Worm (Caenorhabditis elegans) whole organism, mixed stage, embryonic: ENCODE measurements around the gene str-118.

ENCODE experiments used
- M03D4.4 ChIP-seq: sonication (generic microtip); optimal IDR thresholded peaks from 2 replicates; lab custom pipeline; 2017; ENCODE audit warnings: mild to moderate bottlenecking, missing genetic modification characterization, missing compliant biosample characterization
- bed-3 ChIP-seq: fragments of 200-800 bp; sonication (Bioruptor generic); optimal IDR thresholded peaks from 3 replicates; lab custom pipeline; 2018; ENCODE audit warnings: mild to moderate bottlenecking, missing genetic modification characterization, moderate library complexity, missing compliant biosample characterization
- blmp-1 ChIP-seq: fragments of 150-350 bp; optimal IDR thresholded peaks from 2 replicates; lab custom pipeline; 2014; ENCODE audit warnings: missing biosample characterization, missing genetic modification characterization
- ceh-39 ChIP-seq: fragments of 150-350 bp; optimal IDR thresholded peaks from 2 replicates; lab custom pipeline; 2014; ENCODE audit warnings: missing biosample characterization, missing genetic modification characterization
- ceh-43 ChIP-seq: fragments of 200-800 bp; sonication (Bioruptor generic); optimal IDR thresholded peaks from 2 replicates; lab custom pipeline; 2018; ENCODE audit warnings: mild to moderate bottlenecking, missing genetic modification characterization, moderate library complexity, missing compliant biosample characterization
- ceh-83 ChIP-seq: fragments of 200-800 bp; sonication (Bioruptor generic); optimal IDR thresholded peaks from 2 replicates; lab custom pipeline; 2018; ENCODE audit warnings: mild to moderate bottlenecking, missing genetic modification characterization, missing compliant biosample characterization
- ces-1 ChIP-seq: fragments of 150-350 bp; optimal IDR thresholded peaks from 2 replicates; lab custom pipeline; 2014; ENCODE audit warnings: missing biosample characterization, missing genetic modification reagents, missing genetic modification characterization
- cnd-1 ChIP-seq: fragments of 200-800 bp; sonication (Bioruptor generic); optimal IDR thresholded peaks from 2 replicates; lab custom pipeline; 2018; ENCODE audit warnings: mild to moderate bottlenecking, missing genetic modification characterization, missing compliant biosample characterization
- drap-1 ChIP-seq: fragments of 200-800 bp; sonication (Bioruptor generic); optimal IDR thresholded peaks from 3 replicates; lab custom pipeline; 2018; ENCODE audit warnings: mild to moderate bottlenecking, missing genetic modification characterization, missing compliant biosample characterization
- elt-3 ChIP-seq: fragments of 150-350 bp; optimal IDR thresholded peaks from 2 replicates; lab custom pipeline; 2014; ENCODE audit warnings: missing biosample characterization, missing genetic modification characterization
- flh-1 ChIP-seq: fragments of 200-800 bp; sonication (Bioruptor generic); optimal IDR thresholded peaks from 2 replicates; lab custom pipeline; 2018; ENCODE audit warnings: mild to moderate bottlenecking, missing genetic modification characterization, moderate library complexity, missing compliant biosample characterization
- ham-2 ChIP-seq: fragments of 200-800 bp; sonication (Bioruptor generic); optimal IDR thresholded peaks from 2 replicates; lab custom pipeline; 2018; ENCODE audit warnings: mild to moderate bottlenecking, missing genetic modification characterization, missing compliant biosample characterization
- hlh-1 ChIP-seq: fragments of 150-350 bp; optimal IDR thresholded peaks from 2 replicates; lab custom pipeline; 2014; ENCODE audit warnings: missing biosample characterization, missing genetic modification reagents, missing genetic modification characterization
- lin-13 ChIP-seq: fragments of 150-350 bp; optimal IDR thresholded peaks from 2 replicates; lab custom pipeline; 2014; ENCODE audit warnings: missing biosample characterization, missing genetic modification characterization
- lsy-2 ChIP-seq: fragments of 150-350 bp; optimal IDR thresholded peaks from 2 replicates; lab custom pipeline; 2014; ENCODE audit warnings: missing biosample characterization, missing genetic modification characterization
- mab-5 ChIP-seq: fragments of 150-350 bp; optimal IDR thresholded peaks from 2 replicates; lab custom pipeline; 2014; ENCODE audit warnings: missing biosample characterization, missing genetic modification characterization
- mep-1 ChIP-seq: fragments of 150-350 bp; optimal IDR thresholded peaks from 2 replicates; lab custom pipeline; 2017; ENCODE audit warnings: missing biosample characterization, missing genetic modification reagents, missing genetic modification characterization, inconsistent platforms
- mls-2 ChIP-seq: sonication (generic microtip); optimal IDR thresholded peaks from 2 replicates; lab custom pipeline; 2016; ENCODE audit warnings: mild to moderate bottlenecking, missing genetic modification characterization, moderate library complexity, missing compliant biosample characterization
- nhr-12 ChIP-seq: fragments of 150-350 bp; optimal IDR thresholded peaks from 2 replicates; lab custom pipeline; 2014; ENCODE audit warnings: missing biosample characterization, missing genetic modification characterization
- nhr-2 ChIP-seq: fragments of 150-350 bp; optimal IDR thresholded peaks from 2 replicates; lab custom pipeline; 2014; ENCODE audit warnings: missing biosample characterization, missing genetic modification characterization
- nhr-237 ChIP-seq: fragments of 150-350 bp; optimal IDR thresholded peaks from 2 replicates; lab custom pipeline; 2014; ENCODE audit warnings: missing biosample characterization, missing genetic modification characterization
- nhr-28 ChIP-seq: fragments of 150-350 bp; optimal IDR thresholded peaks from 2 replicates; lab custom pipeline; 2014; ENCODE audit warnings: missing biosample characterization, missing genetic modification characterization
- pha-4 ChIP-seq: fragments of 150-350 bp; optimal IDR thresholded peaks from 2 replicates; lab custom pipeline; 2018; ENCODE audit warnings: missing biosample characterization, missing genetic modification reagents, missing genetic modification characterization
- sem-2 ChIP-seq: fragments of 200-800 bp; sonication (Bioruptor generic); optimal IDR thresholded peaks from 2 replicates; lab custom pipeline; 2018; ENCODE audit warnings: mild to moderate bottlenecking, missing genetic modification characterization, missing compliant biosample characterization
- snpc-4 ChIP-seq: fragments of 150-350 bp; optimal IDR thresholded peaks from 2 replicates; lab custom pipeline; 2014; ENCODE audit warnings: missing biosample characterization, missing genetic modification characterization
- sptf-1 ChIP-seq: sonication (generic microtip); optimal IDR thresholded peaks from 2 replicates; lab custom pipeline; 2017; ENCODE audit warnings: mild to moderate bottlenecking, missing genetic modification characterization, moderate library complexity, missing compliant biosample characterization
- tbx-8 ChIP-seq: fragments of 200-800 bp; sonication (Bioruptor generic); optimal IDR thresholded peaks from 2 replicates; lab custom pipeline; 2018; ENCODE audit warnings: mild to moderate bottlenecking, missing genetic modification characterization, moderate library complexity, missing compliant biosample characterization
- unc-120 ChIP-seq: sonication (generic microtip); optimal IDR thresholded peaks from 2 replicates; lab custom pipeline; 2017; ENCODE audit warnings: missing genetic modification characterization, missing compliant biosample characterization; ENCODE audit not compliant: poor library complexity, severe bottlenecking
- unc-39 ChIP-seq: fragments of 150-350 bp; optimal IDR thresholded peaks from 2 replicates; lab custom pipeline; 2014; ENCODE audit warnings: missing biosample characterization, missing genetic modification characterization
- unc-62 ChIP-seq: fragments of 150-350 bp; optimal IDR thresholded peaks from 2 replicates; lab custom pipeline; 2014; ENCODE audit warnings: missing biosample characterization, missing genetic modification reagents, missing genetic modification characterization
- zip-8 ChIP-seq: fragments of 150-350 bp; optimal IDR thresholded peaks from 2 replicates; lab custom pipeline; 2014; ENCODE audit warnings: missing biosample characterization, missing genetic modification characterization
- ztf-11 ChIP-seq: fragments of 150-350 bp; optimal IDR thresholded peaks from 2 replicates; lab custom pipeline; 2014; ENCODE audit warnings: missing biosample characterization, missing genetic modification characterization

str-118 gene

DNA sequence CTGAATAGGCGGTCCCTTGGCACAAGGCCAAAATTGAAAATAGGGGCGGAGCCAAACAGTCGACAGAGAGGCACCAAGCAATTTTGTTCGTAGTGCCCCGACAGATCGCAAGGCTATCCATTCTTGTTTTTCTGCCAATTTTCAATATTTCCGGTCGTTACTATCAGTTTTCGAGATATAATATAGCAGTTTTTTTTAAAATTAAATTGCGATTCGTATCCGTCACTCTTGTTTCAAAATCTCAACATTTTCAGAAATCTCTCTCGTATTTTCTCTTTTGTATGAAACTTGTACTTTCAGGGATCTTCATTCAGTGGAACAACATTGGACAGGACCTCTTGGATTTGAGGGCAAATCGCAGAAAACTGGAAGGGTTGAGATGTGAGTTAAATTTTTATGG lies 14.9 kb upstream of the str-118 start, which contains the start of gene F57A8.1:
F57A8.1 (plus strand) TSS at position 301 of the 400 bp plus-strand sequence.
- TF ChIP-seq ces-1 = no peak
- TF ChIP-seq ceh-43 (GFP tag; lab: Kevin White, UChicago) = no peak
- TF ChIP-seq hlh-1 = no peak
- TF ChIP-seq elt-3 (tag; lab: Kevin White, UChicago) = no peak
- TF ChIP-seq ceh-83 (GFP tag; lab: Kevin White, UChicago) = no peak

DNA sequence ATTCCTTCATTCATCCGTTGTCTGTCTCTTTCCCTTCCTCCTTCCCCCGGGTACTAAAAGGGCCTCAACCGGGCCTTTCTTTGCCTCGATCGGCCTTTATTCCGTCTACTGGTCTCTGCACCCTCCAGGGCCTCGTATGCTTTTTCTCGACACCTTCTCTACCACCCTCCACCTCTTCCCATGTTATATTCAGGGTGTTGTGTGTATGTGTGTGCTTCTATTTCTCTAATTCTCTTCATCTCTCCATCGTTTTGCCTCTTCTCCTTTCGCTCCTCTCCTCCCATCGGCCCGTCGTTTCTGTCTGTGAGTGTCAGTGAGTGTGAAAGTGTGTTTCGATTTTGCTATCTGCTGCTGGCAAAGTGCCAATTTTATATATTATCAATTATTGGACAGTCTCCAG lies 12.1 kb upstream of the str-118 start:
- peak; percentile 78 for TF ChIP-seq unc-120 (tag; lab: Kevin White, UChicago)
- TF ChIP-seq drap-1 = peak; percentile 18
- TF ChIP-seq lsy-2 (tag; lab: Kevin White, UChicago) = peak; percentile 74
- no peak for TF ChIP-seq sem-2 (GFP tag; lab: Kevin White, UChicago)
- TF ChIP-seq sptf-1 (tag; lab: Kevin White, UChicago) = peak; percentile 68
- no peak for TF ChIP-seq blmp-1
- TF ChIP-seq flh-1 = no peak
- TF ChIP-seq mls-2 (tag; lab: Kevin White, UChicago) = peak; percentile 63
- TF ChIP-seq elt-3 (tag; lab: Kevin White, UChicago) = no peak
- TF ChIP-seq ham-2 = peak; percentile 41
- peak; percentile 11 for TF ChIP-seq cnd-1
- peak; percentile 50 for TF ChIP-seq mep-1 (tag; lab: Kevin White, UChicago)
- TF ChIP-seq pha-4 (tag; lab: Kevin White, UChicago) = peak; percentile 22
- TF ChIP-seq lin-13 = peak; percentile 69
- peak; percentile 29 for TF ChIP-seq ceh-39 (tag; lab: Kevin White, UChicago)
- peak; percentile 15 for TF ChIP-seq nhr-237
- TF ChIP-seq tbx-8 (GFP tag; lab: Kevin White, UChicago) = no peak
- peak; percentile 10 for TF ChIP-seq M03D4.4
- TF ChIP-seq hlh-1 = peak; percentile 60
- TF ChIP-seq nhr-12 (tag; lab: Kevin White, UChicago) = no peak
- TF ChIP-seq nhr-2 = peak; percentile 67
- peak; percentile 58 for TF ChIP-seq ces-1
- peak; percentile 20 for TF ChIP-seq bed-3 (GFP tag; lab: Kevin White, UChicago)
- peak; percentile 49 for TF ChIP-seq unc-62

DNA sequence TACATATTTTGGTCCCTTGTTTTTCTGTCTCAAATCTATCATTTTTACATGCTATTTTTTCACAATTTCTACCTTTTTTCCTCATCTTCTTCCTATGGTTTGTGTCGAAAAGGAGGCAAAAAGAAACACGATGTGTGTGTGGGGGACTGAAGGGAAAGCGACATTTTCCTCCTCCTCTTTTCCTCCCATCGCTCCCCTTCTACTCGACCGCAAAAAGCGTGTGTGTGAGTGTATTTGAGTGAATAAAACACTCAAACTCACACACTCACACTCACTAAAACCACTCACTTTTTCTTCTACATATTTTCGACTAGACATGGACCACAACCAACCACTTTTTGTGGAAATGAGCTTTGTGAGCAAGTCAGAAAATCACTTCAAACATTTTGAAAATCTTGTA lies 10.5 kb upstream of the str-118 start:
- TF ChIP-seq mls-2 (tag; lab: Kevin White, UChicago) (no peak), sptf-1 (tag; lab: Kevin White, UChicago) (peak; percentile 63)
- TF ChIP-seq, all 35 proteins: peak for 1

DNA sequence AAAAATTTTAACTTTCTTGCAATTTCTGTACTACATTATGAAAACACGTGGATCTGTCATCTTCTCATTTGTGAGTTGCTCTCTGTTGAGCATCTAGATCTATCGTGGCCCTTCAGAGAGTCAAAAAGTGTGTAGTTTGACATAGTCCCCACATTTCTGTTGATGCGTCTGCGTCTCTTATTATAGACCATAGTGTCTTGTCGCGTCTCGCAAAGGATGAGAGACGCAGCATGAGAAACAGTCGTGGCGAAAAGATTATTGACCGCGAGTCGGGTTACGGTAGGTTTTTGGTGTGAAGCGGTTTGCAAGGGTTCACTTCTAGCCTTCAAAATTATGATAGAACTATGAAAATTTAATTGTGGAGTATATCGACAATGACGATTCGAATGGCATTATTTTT lies 9.7 kb upstream of the str-118 start:
- TF ChIP-seq unc-120 (tag; lab: Kevin White, UChicago) (no peak), ceh-43 (GFP tag; lab: Kevin White, UChicago) (no peak), unc-62 (peak; percentile 71), tbx-8 (GFP tag; lab: Kevin White, UChicago) (no peak), nhr-2 (peak; percentile 0), flh-1 (no peak), zip-8 (no peak), mep-1 (tag; lab: Kevin White, UChicago) (peak; percentile 51), lin-13 (peak; percentile 45), unc-39 (tag; lab: Kevin White, UChicago) (no peak), ceh-83 (GFP tag; lab: Kevin White, UChicago) (no peak), nhr-28 (tag; lab: Kevin White, UChicago) (no peak), ceh-39 (tag; lab: Kevin White, UChicago) (peak; percentile 3), mab-5 (tag; lab: Kevin White, UChicago) (no peak), lsy-2 (tag; lab: Kevin White, UChicago) (peak; percentile 95), sem-2 (GFP tag; lab: Kevin White, UChicago) (no peak), ces-1 (peak; percentile 77), pha-4 (tag; lab: Kevin White, UChicago) (peak; percentile 77), mls-2 (tag; lab: Kevin White, UChicago) (no peak), ztf-11 (tag; lab: Kevin White, UChicago) (no peak), M03D4.4 (no peak), nhr-12 (tag; lab: Kevin White, UChicago) (no peak), hlh-1 (peak; percentile 28), blmp-1 (no peak), snpc-4 (no peak), nhr-237 (peak; percentile 52)

DNA sequence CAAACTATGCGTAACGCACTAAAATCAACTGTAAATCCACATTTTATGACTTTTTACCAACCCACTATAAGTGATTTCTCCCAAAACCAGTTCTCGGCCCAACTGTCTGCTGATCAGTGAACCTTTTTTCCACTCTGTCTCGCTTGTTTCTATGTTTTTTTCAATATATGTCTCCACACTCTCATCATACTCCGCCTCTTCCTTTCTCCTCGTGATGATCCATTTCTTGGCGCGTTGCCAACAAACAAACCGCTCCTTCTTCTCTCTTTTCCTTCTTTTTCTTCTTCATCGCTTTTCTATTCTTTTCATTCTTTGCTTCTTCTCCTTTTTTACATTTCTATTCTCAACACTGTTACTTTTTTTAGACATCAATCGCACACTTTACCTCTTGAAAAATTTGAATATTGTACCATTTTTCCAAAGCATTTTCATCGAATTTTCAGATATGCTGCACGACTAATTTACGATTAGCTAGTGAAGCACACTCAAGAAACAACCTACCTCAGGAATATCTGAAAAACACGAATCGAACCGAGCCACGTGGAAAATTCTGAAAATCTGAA lies 8.6 kb upstream of the str-118 start, which contains the start of gene T06E8.8:
T06E8.8 (plus strand) TSS at position 513 of the 563 bp plus-strand sequence.
- TF ChIP-seq sptf-1 (tag; lab: Kevin White, UChicago) (peak; percentile 3), nhr-12 (tag; lab: Kevin White, UChicago) (no peak)
